Worm (Caenorhabditis elegans) whole organism, mixed stage, embryonic: ENCODE data around the gene ZC204.6.

Experiments
- M03D4.4 ChIP-seq: sonication (generic microtip); optimal IDR thresholded peaks from 2 replicates; lab custom pipeline; 2017; ENCODE audit warnings: mild to moderate bottlenecking, missing genetic modification characterization, missing compliant biosample characterization
- bed-3 ChIP-seq: fragments of 200-800 bp; sonication (Bioruptor generic); optimal IDR thresholded peaks from 3 replicates; lab custom pipeline; 2018; ENCODE audit warnings: mild to moderate bottlenecking, missing genetic modification characterization, moderate library complexity, missing compliant biosample characterization
- blmp-1 ChIP-seq: fragments of 150-350 bp; optimal IDR thresholded peaks from 2 replicates; lab custom pipeline; 2014; ENCODE audit warnings: missing biosample characterization, missing genetic modification characterization
- ceh-39 ChIP-seq: fragments of 150-350 bp; optimal IDR thresholded peaks from 2 replicates; lab custom pipeline; 2014; ENCODE audit warnings: missing biosample characterization, missing genetic modification characterization
- ceh-43 ChIP-seq: fragments of 200-800 bp; sonication (Bioruptor generic); optimal IDR thresholded peaks from 2 replicates; lab custom pipeline; 2018; ENCODE audit warnings: mild to moderate bottlenecking, missing genetic modification characterization, moderate library complexity, missing compliant biosample characterization
- ceh-83 ChIP-seq: fragments of 200-800 bp; sonication (Bioruptor generic); optimal IDR thresholded peaks from 2 replicates; lab custom pipeline; 2018; ENCODE audit warnings: mild to moderate bottlenecking, missing genetic modification characterization, missing compliant biosample characterization
- ces-1 ChIP-seq: fragments of 150-350 bp; optimal IDR thresholded peaks from 2 replicates; lab custom pipeline; 2014; ENCODE audit warnings: missing biosample characterization, missing genetic modification reagents, missing genetic modification characterization
- cnd-1 ChIP-seq: fragments of 200-800 bp; sonication (Bioruptor generic); optimal IDR thresholded peaks from 2 replicates; lab custom pipeline; 2018; ENCODE audit warnings: mild to moderate bottlenecking, missing genetic modification characterization, missing compliant biosample characterization
- drap-1 ChIP-seq: fragments of 200-800 bp; sonication (Bioruptor generic); optimal IDR thresholded peaks from 3 replicates; lab custom pipeline; 2018; ENCODE audit warnings: mild to moderate bottlenecking, missing genetic modification characterization, missing compliant biosample characterization
- elt-3 ChIP-seq: fragments of 150-350 bp; optimal IDR thresholded peaks from 2 replicates; lab custom pipeline; 2014; ENCODE audit warnings: missing biosample characterization, missing genetic modification characterization
- flh-1 ChIP-seq: fragments of 200-800 bp; sonication (Bioruptor generic); optimal IDR thresholded peaks from 2 replicates; lab custom pipeline; 2018; ENCODE audit warnings: mild to moderate bottlenecking, missing genetic modification characterization, moderate library complexity, missing compliant biosample characterization
- hlh-1 ChIP-seq: fragments of 150-350 bp; optimal IDR thresholded peaks from 2 replicates; lab custom pipeline; 2014; ENCODE audit warnings: missing biosample characterization, missing genetic modification reagents, missing genetic modification characterization
- lin-13 ChIP-seq: fragments of 150-350 bp; optimal IDR thresholded peaks from 2 replicates; lab custom pipeline; 2014; ENCODE audit warnings: missing biosample characterization, missing genetic modification characterization
- lin-32 ChIP-seq: fragments of 200-800 bp; sonication (Bioruptor generic); optimal IDR thresholded peaks from 2 replicates; lab custom pipeline; 2018; ENCODE audit warnings: mild to moderate bottlenecking, missing genetic modification characterization, missing compliant biosample characterization
- lsy-2 ChIP-seq: fragments of 150-350 bp; optimal IDR thresholded peaks from 2 replicates; lab custom pipeline; 2014; ENCODE audit warnings: missing biosample characterization, missing genetic modification characterization
- mab-5 ChIP-seq: fragments of 150-350 bp; optimal IDR thresholded peaks from 2 replicates; lab custom pipeline; 2014; ENCODE audit warnings: missing biosample characterization, missing genetic modification characterization
- mep-1 ChIP-seq: fragments of 150-350 bp; optimal IDR thresholded peaks from 2 replicates; lab custom pipeline; 2017; ENCODE audit warnings: missing biosample characterization, missing genetic modification reagents, missing genetic modification characterization, inconsistent platforms
- mls-2 ChIP-seq: sonication (generic microtip); optimal IDR thresholded peaks from 2 replicates; lab custom pipeline; 2016; ENCODE audit warnings: mild to moderate bottlenecking, missing genetic modification characterization, moderate library complexity, missing compliant biosample characterization
- nhr-12 ChIP-seq: fragments of 150-350 bp; optimal IDR thresholded peaks from 2 replicates; lab custom pipeline; 2014; ENCODE audit warnings: missing biosample characterization, missing genetic modification characterization
- nhr-2 ChIP-seq: fragments of 150-350 bp; optimal IDR thresholded peaks from 2 replicates; lab custom pipeline; 2014; ENCODE audit warnings: missing biosample characterization, missing genetic modification characterization
- nhr-237 ChIP-seq: fragments of 150-350 bp; optimal IDR thresholded peaks from 2 replicates; lab custom pipeline; 2014; ENCODE audit warnings: missing biosample characterization, missing genetic modification characterization
- nhr-28 ChIP-seq: fragments of 150-350 bp; optimal IDR thresholded peaks from 2 replicates; lab custom pipeline; 2014; ENCODE audit warnings: missing biosample characterization, missing genetic modification characterization
- nhr-76 ChIP-seq: sonication (generic microtip); optimal IDR thresholded peaks from 2 replicates; lab custom pipeline; 2017; ENCODE audit warnings: missing biosample characterization, missing genetic modification characterization
- pha-4 ChIP-seq: fragments of 150-350 bp; optimal IDR thresholded peaks from 2 replicates; lab custom pipeline; 2018; ENCODE audit warnings: missing biosample characterization, missing genetic modification reagents, missing genetic modification characterization
- sem-2 ChIP-seq: fragments of 200-800 bp; sonication (Bioruptor generic); optimal IDR thresholded peaks from 2 replicates; lab custom pipeline; 2018; ENCODE audit warnings: mild to moderate bottlenecking, missing genetic modification characterization, missing compliant biosample characterization
- snpc-4 ChIP-seq: fragments of 150-350 bp; optimal IDR thresholded peaks from 2 replicates; lab custom pipeline; 2014; ENCODE audit warnings: missing biosample characterization, missing genetic modification characterization
- sptf-1 ChIP-seq: sonication (generic microtip); optimal IDR thresholded peaks from 2 replicates; lab custom pipeline; 2017; ENCODE audit warnings: mild to moderate bottlenecking, missing genetic modification characterization, moderate library complexity, missing compliant biosample characterization
- tbx-8 ChIP-seq: fragments of 200-800 bp; sonication (Bioruptor generic); optimal IDR thresholded peaks from 2 replicates; lab custom pipeline; 2018; ENCODE audit warnings: mild to moderate bottlenecking, missing genetic modification characterization, moderate library complexity, missing compliant biosample characterization
- unc-120 ChIP-seq: sonication (generic microtip); optimal IDR thresholded peaks from 2 replicates; lab custom pipeline; 2017; ENCODE audit warnings: missing genetic modification characterization, missing compliant biosample characterization; ENCODE audit not compliant: poor library complexity, severe bottlenecking
- unc-39 ChIP-seq: fragments of 150-350 bp; optimal IDR thresholded peaks from 2 replicates; lab custom pipeline; 2014; ENCODE audit warnings: missing biosample characterization, missing genetic modification characterization
- zip-8 ChIP-seq: fragments of 150-350 bp; optimal IDR thresholded peaks from 2 replicates; lab custom pipeline; 2014; ENCODE audit warnings: missing biosample characterization, missing genetic modification characterization
- ztf-11 ChIP-seq: fragments of 150-350 bp; optimal IDR thresholded peaks from 2 replicates; lab custom pipeline; 2014; ENCODE audit warnings: missing biosample characterization, missing genetic modification characterization

The ZC204.6 gene

DNA sequence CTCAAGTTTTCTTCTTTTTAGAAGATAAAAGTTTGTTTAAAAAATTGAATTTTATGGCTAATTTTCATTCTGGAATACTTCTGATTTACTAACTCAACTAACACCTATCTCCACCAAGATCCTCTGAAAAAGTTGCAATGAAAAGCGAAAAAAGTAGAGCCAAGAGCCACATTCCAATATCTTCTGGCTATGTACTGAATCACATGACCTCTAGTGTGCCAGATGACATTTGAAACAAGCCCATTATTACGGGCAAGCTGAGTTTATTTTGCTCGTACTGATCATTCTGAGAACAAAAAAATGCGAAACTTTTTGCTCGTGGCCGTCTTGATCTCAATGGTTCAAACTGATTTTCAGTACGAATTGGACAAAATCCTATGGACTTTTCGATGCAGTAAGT lies 34.5 kb upstream of the ZC204.6 start, which contains the start of gene irld-36:
TSS of gene irld-36 (plus strand) at position 301 of the 400 bp plus-strand sequence.
- no peak for TF ChIP-seq tbx-8 (GFP tag; lab: Kevin White, UChicago)
- no peak for TF ChIP-seq snpc-4 (tag; lab: Kevin White, UChicago)
- no peak for TF ChIP-seq ceh-39
- no peak for TF ChIP-seq sem-2 (GFP tag; lab: Kevin White, UChicago)
- TF ChIP-seq mls-2 (tag; lab: Kevin White, UChicago), result no peak
- TF ChIP-seq blmp-1 (tag; lab: Kevin White, UChicago), result no peak
- no peak for TF ChIP-seq nhr-76 (tag; lab: Kevin White, UChicago)

ce11 chrII:1676088-1676487 lies 31.5 kb upstream of the ZC204.6 start, which contains the start of gene fbxb-17:
TSS of gene fbxb-17 (plus strand) at chrII:1676388.
- TF ChIP-seq zip-8 (no peak), unc-120 (tag; lab: Kevin White, UChicago) (no peak), nhr-2 (no peak), flh-1 (GFP tag; lab: Kevin White, UChicago) (no peak), lin-13 (tag; lab: Kevin White, UChicago) (no peak), unc-39 (tag; lab: Kevin White, UChicago) (no peak), hlh-1 (tag; lab: Kevin White, UChicago) (no peak)

- TF ChIP-seq M03D4.4 (tag; lab: Kevin White, UChicago) (no peak), tbx-8 (GFP tag; lab: Kevin White, UChicago) (no peak), unc-39 (tag; lab: Kevin White, UChicago) (no peak), flh-1 (GFP tag; lab: Kevin White, UChicago) (no peak), ceh-43 (GFP tag; lab: Kevin White, UChicago) (no peak), ceh-83 (GFP tag; lab: Kevin White, UChicago) (no peak), lsy-2 (no peak), hlh-1 (tag; lab: Kevin White, UChicago) (no peak), mep-1 (tag; lab: Kevin White, UChicago) (no peak), mab-5 (tag; lab: Kevin White, UChicago) (no peak), nhr-12 (tag; lab: Kevin White, UChicago) (no peak), nhr-2 (no peak), sptf-1 (no peak), nhr-28 (tag; lab: Kevin White, UChicago) (no peak), ces-1 (GFP tag; lab: Kevin White, UChicago) (no peak), drap-1 (GFP tag; lab: Kevin White, UChicago) (no peak), sem-2 (GFP tag; lab: Kevin White, UChicago) (no peak), mls-2 (tag; lab: Kevin White, UChicago) (no peak)
Observed at ce11 chrII:1672673-1673072, 28.0 kb upstream of the ZC204.6 start.

DNA sequence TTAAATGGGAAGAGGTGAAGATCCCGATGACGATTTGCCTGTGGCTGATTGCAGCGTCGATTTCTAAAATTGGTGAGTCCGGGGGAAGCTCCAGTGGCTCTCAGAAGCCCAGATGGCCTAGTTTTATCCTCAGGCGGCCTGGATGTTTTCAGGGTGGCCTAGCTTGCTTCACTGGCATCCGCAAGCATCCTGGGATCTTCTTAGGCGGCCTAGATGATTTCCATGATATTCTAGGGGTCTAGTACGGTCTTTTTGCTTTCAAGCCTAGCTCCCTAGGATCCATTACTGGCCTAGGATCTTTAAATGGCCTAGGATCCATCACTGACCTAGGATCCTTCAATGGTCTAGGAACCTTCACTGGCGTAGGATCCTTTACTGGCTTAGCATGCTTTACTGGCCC lies 26.4 kb upstream of the ZC204.6 start:
- no peak for TF ChIP-seq nhr-76 (tag; lab: Kevin White, UChicago)
- TF ChIP-seq elt-3 (tag; lab: Kevin White, UChicago), result no peak
- no peak for TF ChIP-seq hlh-1 (tag; lab: Kevin White, UChicago)
- TF ChIP-seq ceh-39, result no peak
- TF ChIP-seq nhr-28 (tag; lab: Kevin White, UChicago), result no peak
- TF ChIP-seq M03D4.4 (tag; lab: Kevin White, UChicago), result no peak
- no peak for TF ChIP-seq mab-5 (tag; lab: Kevin White, UChicago)
- no peak for TF ChIP-seq ztf-11 (tag; lab: Kevin White, UChicago)
- TF ChIP-seq lin-13 (tag; lab: Kevin White, UChicago), result no peak
- no peak for TF ChIP-seq bed-3 (GFP tag; lab: Kevin White, UChicago)

ce11 chrII:1670260-1670879 lies 25.7 kb upstream of the ZC204.6 start, which contains the start of gene nhx-6:
TSS of gene nhx-6 (plus strand) at chrII:1670829.
- TF ChIP-seq nhr-237 (tag; lab: Kevin White, UChicago) (no peak), flh-1 (GFP tag; lab: Kevin White, UChicago) (no peak), lin-32 (GFP tag; lab: Kevin White, UChicago) (no peak), unc-120 (tag; lab: Kevin White, UChicago) (no peak), ceh-83 (GFP tag; lab: Kevin White, UChicago) (no peak), ces-1 (GFP tag; lab: Kevin White, UChicago) (no peak), lin-13 (tag; lab: Kevin White, UChicago) (no peak), nhr-2 (no peak), zip-8 (no peak), bed-3 (GFP tag; lab: Kevin White, UChicago) (no peak), tbx-8 (GFP tag; lab: Kevin White, UChicago) (no peak), mep-1 (tag; lab: Kevin White, UChicago) (no peak), unc-39 (tag; lab: Kevin White, UChicago) (no peak), ceh-43 (GFP tag; lab: Kevin White, UChicago) (no peak), snpc-4 (tag; lab: Kevin White, UChicago) (no peak), sem-2 (GFP tag; lab: Kevin White, UChicago) (no peak), pha-4 (tag; lab: Kevin White, UChicago) (no peak), nhr-28 (tag; lab: Kevin White, UChicago) (no peak), mab-5 (tag; lab: Kevin White, UChicago) (no peak), cnd-1 (no peak)
- TF ChIP-seq, all 35 proteins: peak for 0
